Worm (Caenorhabditis elegans): ENCODE measurements around the gene irld-18.

Gene irld-18

DNA sequence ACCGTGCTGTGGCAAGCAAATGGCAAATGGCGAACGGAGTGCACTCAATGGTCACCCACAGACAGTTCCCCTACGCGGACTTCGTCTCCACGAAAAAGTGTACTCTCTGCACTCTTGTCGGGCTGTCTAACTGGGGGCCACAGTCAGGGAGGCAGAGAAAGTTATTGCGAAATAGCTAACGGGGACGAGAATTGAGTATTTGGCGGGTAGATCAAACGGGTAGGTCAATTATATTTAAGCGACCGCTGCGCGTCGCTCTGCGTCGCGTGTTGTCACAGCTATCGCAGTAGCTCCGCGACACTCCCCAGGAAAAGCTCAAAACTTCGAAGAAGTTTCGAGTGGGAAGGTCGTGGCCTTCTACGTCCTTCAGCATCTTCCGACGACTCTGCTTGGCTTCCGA is 48.5 kb downstream of the irld-18 start:
- TF ChIP-seq snpc-4 (tag; optimal IDR thresholded peaks at IDR 0.05) (no peak), tbx-2 (tag; optimal IDR thresholded peaks at IDR 0.05) (no peak), unc-62 (GFP tag; optimal IDR thresholded peaks at IDR 0.05) (no peak), fkh-4 (tag; optimal IDR thresholded peaks at IDR 0.05; ENCODE audit: borderline replicate concordance) (no peak), nhr-47 (tag; optimal IDR thresholded peaks at IDR 0.05) (no peak), aha-1 (tag; optimal IDR thresholded peaks at IDR 0.05) (no peak), skn-1 (tag; optimal IDR thresholded peaks at IDR 0.05) (no peak), zip-4 (GFP tag; optimal IDR thresholded peaks at IDR 0.05) (peak; percentile 65), nhr-90 (tag; optimal IDR thresholded peaks at IDR 0.05; ENCODE audit: poor library complexity) (no peak), fkh-8 (tag; optimal IDR thresholded peaks at IDR 0.05) (no peak), blmp-1 (tag; optimal IDR thresholded peaks at IDR 0.05) (peak; percentile 4), C34B4.2 (tag; optimal IDR thresholded peaks at IDR 0.05) (no peak), dpl-1 (GFP tag; optimal IDR thresholded peaks at IDR 0.05) (peak in 2 of 3 experiments; percentile 6 to 38), pag-3 (tag; optimal IDR thresholded peaks at IDR 0.05; ENCODE audit: borderline replicate concordance, insufficient read depth) (no peak), nhr-19 (GFP tag; conservative IDR thresholded peaks at IDR 0.05) (no peak), nhr-85 (tag) (peak; percentile 31), efl-1 (optimal IDR thresholded peaks at IDR 0.05) (peak in 1 of 2 experiments; percentile 43), efl-1 (GFP tag; optimal IDR thresholded peaks at IDR 0.05 in 1 of 2) (peak in 1 of 2 experiments; percentile 45), lin-35 (GFP tag; optimal IDR thresholded peaks at IDR 0.05) (peak in 1 of 2 experiments; percentile 8), unc-86 (tag; optimal IDR thresholded peaks at IDR 0.05) (no peak)

DNA sequence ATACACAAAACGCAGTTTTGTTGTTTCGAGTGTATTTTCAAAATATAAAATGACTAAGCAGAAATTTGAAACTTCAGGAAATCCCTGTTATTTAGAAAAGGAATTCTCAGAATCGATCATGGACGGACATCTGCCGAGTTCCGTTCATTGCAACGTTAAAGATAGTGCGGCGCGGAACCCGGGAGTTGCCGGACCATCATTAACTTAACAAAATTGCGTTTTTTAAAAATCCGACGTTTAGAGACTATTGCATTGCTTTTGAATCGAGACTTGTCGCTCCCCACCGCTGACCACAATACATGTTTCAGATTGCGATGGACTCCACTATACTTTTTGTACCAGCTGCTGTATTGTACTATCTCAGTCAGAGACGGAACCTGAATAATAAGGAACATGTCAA is 50.8 kb downstream of the irld-18 start:
- TF ChIP-seq aly-2 (tag; optimal IDR thresholded peaks at IDR 0.05) (no peak), skn-1 (tag; optimal IDR thresholded peaks at IDR 0.05) (no peak), fos-1 (tag; optimal IDR thresholded peaks at IDR 0.05) (no peak), lin-15B (tag; optimal IDR thresholded peaks at IDR 0.05) (no peak), irx-1 (tag; optimal IDR thresholded peaks at IDR 0.05) (no peak), zip-4 (GFP tag; optimal IDR thresholded peaks at IDR 0.05) (no peak), alr-1 (tag; optimal IDR thresholded peaks at IDR 0.05; ENCODE audit: borderline replicate concordance) (no peak), C34B4.2 (tag; optimal IDR thresholded peaks at IDR 0.05) (no peak)
